Fruit fly (Drosophila melanogaster) whole organism, prepupa: ENCODE measurements around the gene Tmx3.

Experiments
- Blimp-1 ChIP-seq: fragments of 200-800 bp; sonication (Bioruptor generic); optimal IDR thresholded peaks from 3 replicates; lab custom pipeline; 2017; ENCODE audit warnings: missing biosample characterization, missing genetic modification characterization, mild to moderate bottlenecking, moderate library complexity, missing genetic modification reagents
- CG10631 ChIP-seq: fragments of 200-800 bp; sonication (Bioruptor generic); optimal IDR thresholded peaks from 2 replicates; lab custom pipeline; 2016; ENCODE audit warnings: missing biosample characterization, missing genetic modification characterization
- CG10669 ChIP-seq: fragments of 200-800 bp; sonication (Bioruptor generic); optimal IDR thresholded peaks from 3 replicates; lab custom pipeline; 2018; ENCODE audit warnings: missing biosample characterization, mild to moderate bottlenecking, missing genetic modification characterization, moderate library complexity
- CG11294 ChIP-seq: fragments of 200-800 bp; sonication (Bioruptor generic); IDR thresholded peaks from 2 replicates; pipeline ENCODE4 v1.3.6; 2022; ENCODE audit warnings: missing biosample characterization, missing genetic modification characterization
- CG11902 ChIP-seq: fragments of 200-800 bp; sonication (Bioruptor generic); optimal IDR thresholded peaks from 3 replicates; lab custom pipeline; 2016; ENCODE audit warnings: missing biosample characterization, missing genetic modification characterization
- CG1621 ChIP-seq: fragments of 200-800 bp; sonication (Bioruptor generic); optimal IDR thresholded peaks from 3 replicates; lab custom pipeline; 2018; ENCODE audit warnings: missing biosample characterization, mild to moderate bottlenecking, missing genetic modification characterization
- CG16779 ChIP-seq: fragments of 200-800 bp; sonication (Bioruptor generic); optimal IDR thresholded peaks from 3 replicates; lab custom pipeline; 2017; ENCODE audit warnings: missing biosample characterization, mild to moderate bottlenecking, missing genetic modification characterization
- CG31627 ChIP-seq: fragments of 200-800 bp; sonication (Bioruptor generic); optimal IDR thresholded peaks from 3 replicates; lab custom pipeline; 2016; ENCODE audit warnings: missing biosample characterization, missing genetic modification characterization
- CG32006 ChIP-seq: fragments of 200-800 bp; sonication (Bioruptor generic); optimal IDR thresholded peaks from 3 replicates; lab custom pipeline; 2017; ENCODE audit warnings: missing biosample characterization, mild to moderate bottlenecking, missing genetic modification characterization
- CG34406 ChIP-seq: fragments of 200-800 bp; sonication (Bioruptor generic); optimal IDR thresholded peaks from 3 replicates; lab custom pipeline; 2016; ENCODE audit warnings: missing biosample characterization, missing genetic modification characterization
- CG4318 ChIP-seq: fragments of 200-800 bp; sonication (Bioruptor generic); optimal IDR thresholded peaks from 3 replicates; lab custom pipeline; 2017; ENCODE audit warnings: missing biosample characterization, mild to moderate bottlenecking, missing genetic modification characterization
- CG6163 ChIP-seq: fragments of 200-800 bp; sonication (Bioruptor generic); IDR thresholded peaks from 3 replicates; pipeline ENCODE4 v1.3.6; 2022; ENCODE audit warnings: missing biosample characterization, missing genetic modification characterization
- CG6792 ChIP-seq: fragments of 200-800 bp; sonication (Bioruptor generic); optimal IDR thresholded peaks from 3 replicates; lab custom pipeline; 2016; ENCODE audit warnings: missing biosample characterization, missing genetic modification characterization
- CG6854 ChIP-seq: fragments of 200-800 bp; sonication (Bioruptor generic); optimal IDR thresholded peaks from 2 replicates; lab custom pipeline; 2017; ENCODE audit warnings: missing biosample characterization, mild to moderate bottlenecking, missing genetic modification characterization
- CG7368 ChIP-seq: fragments of 200-800 bp; sonication (Bioruptor generic); optimal IDR thresholded peaks from 3 replicates; lab custom pipeline; 2016; ENCODE audit warnings: missing biosample characterization, missing genetic modification characterization
- CG8632 ChIP-seq: fragments of 200-800 bp; sonication (Bioruptor generic); optimal IDR thresholded peaks from 3 replicates; lab custom pipeline; 2016; ENCODE audit warnings: missing biosample characterization, missing genetic modification characterization
- CG9139 ChIP-seq: fragments of 200-800 bp; sonication (Bioruptor generic); optimal IDR thresholded peaks from 3 replicates; lab custom pipeline; 2017; ENCODE audit warnings: missing biosample characterization, mild to moderate bottlenecking, missing genetic modification characterization
- Eip75B ChIP-seq: fragments of 200-800 bp; sonication (Bioruptor generic); optimal IDR thresholded peaks from 3 replicates; lab custom pipeline; 2016; ENCODE audit warnings: missing biosample characterization, missing genetic modification characterization
- Eip78C ChIP-seq: fragments of 200-800 bp; sonication (Bioruptor generic); peaks from one replicate; lab custom pipeline; 2016; ENCODE audit warnings: missing biosample characterization, missing genetic modification characterization
- Eip93F ChIP-seq: fragments of 200-800 bp; sonication (Bioruptor generic); optimal IDR thresholded peaks from 2 replicates; lab custom pipeline; 2016; ENCODE audit warnings: missing biosample characterization, mild to moderate bottlenecking, missing genetic modification characterization
- Ets21C ChIP-seq: fragments of 200-800 bp; sonication (Bioruptor generic); optimal IDR thresholded peaks from 3 replicates; lab custom pipeline; 2016; ENCODE audit warnings: missing biosample characterization, missing genetic modification characterization
- Ets96B ChIP-seq: fragments of 200-800 bp; optimal IDR thresholded peaks from 2 replicates; lab custom pipeline; 2019; ENCODE audit warnings: missing biosample characterization, mild to moderate bottlenecking, missing genetic modification characterization, moderate library complexity
- Gug ChIP-seq: fragments of 200-800 bp; sonication (Bioruptor generic); IDR thresholded peaks from 2 replicates; pipeline ENCODE4 v1.3.6; 2022; ENCODE audit warnings: missing biosample characterization, missing genetic modification characterization
- Hr38 ChIP-seq: sonication (Bioruptor generic); optimal IDR thresholded peaks from 2 replicates; lab custom pipeline; 2016; ENCODE audit warnings: missing biosample characterization, missing genetic modification characterization
- Hr39 ChIP-seq: fragments of 200-800 bp; sonication (Bioruptor generic); optimal IDR thresholded peaks from 2 replicates; lab custom pipeline; 2016; ENCODE audit warnings: missing biosample characterization, missing genetic modification characterization
- Lpt ChIP-seq: fragments of 200-800 bp; sonication (Bioruptor generic); optimal IDR thresholded peaks from 3 replicates; lab custom pipeline; 2016; ENCODE audit warnings: missing biosample characterization, missing genetic modification characterization
- Met ChIP-seq: fragments of 200-800 bp; sonication (Bioruptor generic); optimal IDR thresholded peaks from 3 replicates; lab custom pipeline; 2016; ENCODE audit warnings: missing biosample characterization, missing genetic modification characterization
- OdsH ChIP-seq: fragments of 200-800 bp; sonication (Bioruptor generic); optimal IDR thresholded peaks from 3 replicates; lab custom pipeline; 2016; ENCODE audit warnings: missing biosample characterization, missing genetic modification characterization
- Smox ChIP-seq: fragments of 200-800 bp; sonication (Bioruptor generic); optimal IDR thresholded peaks from 3 replicates; lab custom pipeline; 2016; ENCODE audit warnings: missing biosample characterization, missing genetic modification characterization
- Sox102F ChIP-seq: fragments of 200-800 bp; sonication (Bioruptor generic); optimal IDR thresholded peaks from 2 replicates; lab custom pipeline; 2016; ENCODE audit warnings: missing biosample characterization, mild to moderate bottlenecking, missing genetic modification characterization
- Sox14 ChIP-seq: fragments of 200-800 bp; sonication (Bioruptor generic); optimal IDR thresholded peaks from 3 replicates; lab custom pipeline; 2016; ENCODE audit warnings: missing biosample characterization, missing genetic modification characterization
- Sox15 ChIP-seq: fragments of 200-800 bp; sonication (Bioruptor generic); optimal IDR thresholded peaks from 3 replicates; lab custom pipeline; 2016; ENCODE audit warnings: missing biosample characterization, missing genetic modification characterization
- achi ChIP-seq: fragments of 200-800 bp; sonication (Bioruptor generic); optimal IDR thresholded peaks from 3 replicates; lab custom pipeline; 2016; ENCODE audit warnings: missing biosample characterization, missing genetic modification characterization
- dac ChIP-seq: fragments of 200-800 bp; sonication (Bioruptor generic); optimal IDR thresholded peaks from 2 replicates; lab custom pipeline; 2017; ENCODE audit warnings: missing biosample characterization, mild to moderate bottlenecking, missing genetic modification characterization
- dsx ChIP-seq: fragments of 200-800 bp; optimal IDR thresholded peaks from 3 replicates; lab custom pipeline; 2019; ENCODE audit warnings: missing biosample characterization, mild to moderate bottlenecking, missing genetic modification characterization, moderate library complexity; ENCODE audit not compliant: poor library complexity, severe bottlenecking
- eg ChIP-seq: fragments of 200-800 bp; sonication (Bioruptor generic); IDR thresholded peaks from 3 replicates; pipeline ENCODE4 v1.3.6; 2022; ENCODE audit warnings: missing biosample characterization, missing genetic modification characterization
- fd85E ChIP-seq: fragments of 200-800 bp; sonication (Bioruptor generic); optimal IDR thresholded peaks from 3 replicates; lab custom pipeline; 2016; ENCODE audit warnings: missing biosample characterization, missing genetic modification characterization
- fkh ChIP-seq: fragments of 200-800 bp; sonication (Bioruptor generic); optimal IDR thresholded peaks from 3 replicates; lab custom pipeline; 2017; ENCODE audit warnings: missing biosample characterization, mild to moderate bottlenecking, missing genetic modification characterization, moderate library complexity
- lz ChIP-seq: fragments of 200-800 bp; sonication (Bioruptor generic); optimal IDR thresholded peaks from 3 replicates; lab custom pipeline; 2016; ENCODE audit warnings: missing biosample characterization, missing genetic modification characterization
- net ChIP-seq: fragments of 200-800 bp; sonication (Bioruptor generic); optimal IDR thresholded peaks from 3 replicates; lab custom pipeline; 2016; ENCODE audit warnings: missing biosample characterization, missing genetic modification characterization
- pdm3 ChIP-seq: fragments of 200-800 bp; sonication (Bioruptor generic); optimal IDR thresholded peaks from 3 replicates; lab custom pipeline; 2016; ENCODE audit warnings: missing biosample characterization, missing genetic modification characterization
- salr ChIP-seq, 2 experiments: fragments of 200-800 bp; sonication (Bioruptor generic); optimal IDR thresholded peaks; 3 replicates each; lab custom pipeline; 2016 to 2018; ENCODE audit warnings: missing biosample characterization in 2 of 2, missing genetic modification characterization in 2 of 2, mild to moderate bottlenecking in 1 of 2
- spab ChIP-seq: fragments of 200-800 bp; sonication (Bioruptor generic); optimal IDR thresholded peaks from 2 replicates; lab custom pipeline; 2017; ENCODE audit warnings: missing biosample characterization, mild to moderate bottlenecking, missing genetic modification characterization, missing genetic modification reagents
- ss ChIP-seq, 2 experiments: fragments of 200-800 bp; sonication (Bioruptor generic); optimal IDR thresholded peaks; 2 replicates in 1 of 2; 3 replicates in 1 of 2; lab custom pipeline; 2017 to 2018; ENCODE audit warnings: mild to moderate bottlenecking in 2 of 2, missing biosample characterization in 2 of 2, missing genetic modification characterization in 2 of 2, moderate library complexity in 1 of 2
- svp ChIP-seq: fragments of 200-800 bp; sonication (Bioruptor generic); peaks from one replicate; lab custom pipeline; 2016; ENCODE audit warnings: missing biosample characterization, missing genetic modification characterization
- topi ChIP-seq: fragments of 200-800 bp; sonication (Bioruptor generic); optimal IDR thresholded peaks from 3 replicates; lab custom pipeline; 2016; ENCODE audit warnings: missing biosample characterization, missing genetic modification characterization
- vri ChIP-seq: fragments of 200-800 bp; sonication (Bioruptor generic); optimal IDR thresholded peaks from 3 replicates; lab custom pipeline; 2016; ENCODE audit warnings: missing biosample characterization, mild to moderate bottlenecking, missing genetic modification characterization

Gene Tmx3

DNA sequence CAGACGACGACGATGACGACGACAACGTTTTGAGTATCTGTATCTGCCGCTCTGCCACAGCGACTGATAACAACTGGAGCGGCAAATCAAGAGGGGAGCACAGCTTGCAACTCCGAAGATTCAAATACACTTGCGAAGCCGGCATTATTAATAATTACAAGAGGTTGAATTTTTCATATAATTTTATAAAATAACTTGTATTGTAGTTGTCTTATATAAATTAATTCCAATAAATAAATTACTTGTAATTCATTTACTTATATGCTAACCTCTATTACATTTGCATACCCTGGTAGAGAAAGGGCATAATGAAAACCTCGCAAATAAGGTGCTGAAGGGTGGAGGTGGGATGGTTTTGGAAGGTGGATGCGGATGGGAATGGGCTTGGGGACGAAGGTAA lies 24.8 kb upstream of the Tmx3 start (continued):
- TF ChIP-seq Eip75B (GFP tag; lab: Kevin White, UChicago) (peak; percentile 33), CG16779 (tag; lab: Kevin White, UChicago) (peak; percentile 13), salr (GFP tag; optimal IDR thresholded peaks at IDR 0.05; lab: Kevin White, UChicago) (peak; percentile 10 to 38), Blimp-1 (GFP tag; lab: Kevin White, UChicago) (peak; percentile 34), Gug (GFP tag; lab: Robert Waterston, UW) (peak; percentile 37; the same call in 1 of the 2 replicates), Met (peak; percentile 62), CG9139 (peak; percentile 15), CG8632 (GFP tag; lab: Kevin White, UChicago) (peak; percentile 73), lz (GFP tag; lab: Kevin White, UChicago) (peak; percentile 46), eg (GFP tag; lab: Robert Waterston, UW) (peak; percentile 37; the same call in 1 of the 3 replicates), pdm3 (peak; percentile 56), Ets96B (tag; lab: Kevin White, UChicago) (peak; percentile 85), spab (peak; percentile 64), Hr38 (no peak), Sox14 (GFP tag; lab: Kevin White, UChicago) (peak; percentile 21), fkh (GFP tag; lab: Kevin White, UChicago) (no peak), CG34406 (GFP tag; lab: Kevin White, UChicago) (peak; percentile 87), Hr39 (GFP tag; lab: Kevin White, UChicago) (peak; percentile 29), net (GFP tag; lab: Kevin White, UChicago) (peak; percentile 58), CG6854 (peak; percentile 19), fd85E (GFP tag; lab: Kevin White, UChicago) (no peak), CG6163 (GFP tag; lab: Robert Waterston, UW) (peak; percentile 56; the same call in 2 of the 3 replicates), CG32006 (GFP tag; lab: Kevin White, UChicago) (peak; percentile 45), CG10669 (peak; percentile 78), CG11294 (GFP tag; lab: Robert Waterston, UW) (no peak), CG10631 (GFP tag; lab: Kevin White, UChicago) (peak; percentile 70), achi (peak; percentile 69), Lpt (GFP tag; lab: Kevin White, UChicago) (no peak), vri (GFP tag; lab: Kevin White, UChicago) (peak; percentile 15)

DNA sequence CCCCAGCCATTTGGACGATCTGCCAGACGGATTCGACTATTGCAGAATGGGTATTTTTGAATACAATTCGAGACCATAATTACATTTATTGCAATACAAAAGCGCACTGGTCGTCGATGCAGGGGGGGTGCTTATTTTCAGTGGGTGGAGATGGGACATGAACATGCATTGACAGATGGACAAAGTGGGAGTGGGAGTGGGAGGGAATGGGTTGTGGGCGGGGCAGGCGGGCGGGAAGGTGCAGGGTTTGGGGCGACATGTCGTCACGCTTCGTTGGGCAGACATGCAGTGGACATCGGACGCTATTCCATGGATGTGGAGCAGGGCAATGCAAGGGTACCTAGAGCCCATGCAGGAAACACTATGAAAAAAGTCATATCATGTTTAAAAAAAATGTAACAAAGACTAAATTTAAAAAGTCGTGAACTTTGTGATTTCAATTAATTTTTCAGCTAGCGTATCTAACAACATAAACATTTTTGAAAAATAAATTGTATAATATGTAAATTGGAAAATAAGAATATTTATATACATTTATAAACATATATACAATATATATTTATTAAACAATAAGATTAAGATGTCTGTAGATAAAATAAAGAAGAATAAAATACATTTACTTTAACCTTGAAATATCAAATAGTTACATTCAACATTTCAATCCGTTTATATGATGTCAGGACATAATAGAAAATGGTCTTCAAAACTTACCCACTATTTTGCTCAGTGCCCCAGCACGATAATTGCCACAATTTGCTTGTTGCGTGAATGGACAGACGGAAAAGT lies 20.7 kb upstream of the Tmx3 start:
- TF ChIP-seq Ets21C (GFP tag; lab: Kevin White, UChicago): no peak
- TF ChIP-seq OdsH (GFP tag; lab: Kevin White, UChicago): peak; percentile 20
- TF ChIP-seq spab: no peak
- TF ChIP-seq Eip78C (GFP tag; lab: Kevin White, UChicago): peak; percentile 42
- TF ChIP-seq Lpt (GFP tag; lab: Kevin White, UChicago): no peak
- TF ChIP-seq fd85E (GFP tag; lab: Kevin White, UChicago): no peak
- TF ChIP-seq net (GFP tag; lab: Kevin White, UChicago): no peak
- peak; percentile 3 for TF ChIP-seq CG34406 (GFP tag; lab: Kevin White, UChicago)
- TF ChIP-seq CG7368 (GFP tag; lab: Kevin White, UChicago): no peak
- TF ChIP-seq CG6163 (GFP tag; lab: Robert Waterston, UW): no peak
- TF ChIP-seq Sox102F: no peak
- TF ChIP-seq Met: no peak
- TF ChIP-seq CG6792 (GFP tag; lab: Kevin White, UChicago): no peak
- TF ChIP-seq Sox14 (GFP tag; lab: Kevin White, UChicago): no peak
- TF ChIP-seq Smox: no peak
- TF ChIP-seq ss (GFP tag; optimal IDR thresholded peaks at IDR 0.05; lab: Kevin White, UChicago): peak in 1 of 2 experiments; percentile 65
- no peak for TF ChIP-seq CG1621 (tag; lab: Kevin White, UChicago)
- no peak for TF ChIP-seq svp (GFP tag; lab: Kevin White, UChicago)
- no peak for TF ChIP-seq CG16779 (tag; lab: Kevin White, UChicago)
- TF ChIP-seq CG4318 (GFP tag; lab: Kevin White, UChicago): no peak
- peak; percentile 68 for TF ChIP-seq Ets96B (tag; lab: Kevin White, UChicago)
- no peak for TF ChIP-seq topi (GFP tag; lab: Kevin White, UChicago)
- TF ChIP-seq fkh (GFP tag; lab: Kevin White, UChicago): no peak
- peak; percentile 26 for TF ChIP-seq dsx (GFP tag; lab: Kevin White, UChicago)
- TF ChIP-seq CG11902 (GFP tag; lab: Kevin White, UChicago): no peak
- no peak for TF ChIP-seq Sox15
- TF ChIP-seq CG8632 (GFP tag; lab: Kevin White, UChicago): no peak
- no peak for TF ChIP-seq CG31627
- peak; percentile 18 for TF ChIP-seq CG10631 (GFP tag; lab: Kevin White, UChicago)
- TF ChIP-seq dac (GFP tag; lab: Kevin White, UChicago): no peak
- no peak for TF ChIP-seq eg (GFP tag; lab: Robert Waterston, UW)
- no peak for TF ChIP-seq Eip93F (GFP tag; lab: Kevin White, UChicago)
